Fruit fly (Drosophila melanogaster) whole organism, embryonic: ENCODE measurements around the gene mbc.

ENCODE experiments used
- B-H2 ChIP-seq: fragments of 200-800 bp; sonication (Bioruptor generic); optimal IDR thresholded peaks from 2 replicates; lab custom pipeline; 2018; ENCODE audit warnings: missing biosample characterization, mild to moderate bottlenecking, missing genetic modification characterization
- C15 ChIP-seq: fragments of 200-800 bp; sonication (Bioruptor generic); IDR thresholded peaks from 3 replicates; pipeline ENCODE4 v1.3.6; 2022; ENCODE audit warnings: missing biosample characterization, missing genetic modification characterization
- CG10209 ChIP-seq: fragments of 200-800 bp; sonication (Bioruptor generic); optimal IDR thresholded peaks from 3 replicates; lab custom pipeline; 2017; ENCODE audit warnings: missing biosample characterization, mild to moderate bottlenecking, missing genetic modification characterization, missing genetic modification reagents
- CG1024 ChIP-seq: fragments of 200-800 bp; sonication (Bioruptor generic); IDR thresholded peaks from 2 replicates; pipeline ENCODE4 v1.3.6; 2022; ENCODE audit warnings: missing biosample characterization, missing genetic modification characterization
- CG10267 ChIP-seq: fragments of 200-800 bp; sonication (Bioruptor generic); optimal IDR thresholded peaks from 2 replicates; lab custom pipeline; 2018; ENCODE audit warnings: missing biosample characterization, mild to moderate bottlenecking, missing genetic modification characterization, moderate library complexity
- CG12769 ChIP-seq: fragments of 200-800 bp; sonication (Bioruptor generic); optimal IDR thresholded peaks from 2 replicates; lab custom pipeline; 2019; ENCODE audit warnings: missing biosample characterization, mild to moderate bottlenecking, missing genetic modification characterization, moderate library complexity
- CG13296 ChIP-seq: fragments of 200-800 bp; sonication (Bioruptor generic); optimal IDR thresholded peaks from 3 replicates; lab custom pipeline; 2018; ENCODE audit warnings: missing biosample characterization, mild to moderate bottlenecking, missing genetic modification characterization
- CG14441 ChIP-seq: fragments of 200-800 bp; sonication (Bioruptor generic); IDR thresholded peaks from 2 replicates; pipeline ENCODE4 v1.3.6; 2022; ENCODE audit warnings: missing biosample characterization, missing genetic modification characterization
- CG14667 ChIP-seq: fragments of 200-800 bp; sonication (Bioruptor generic); IDR thresholded peaks from 2 replicates; pipeline ENCODE4 v1.3.6; 2022; ENCODE audit warnings: missing biosample characterization, missing genetic modification characterization
- CG17359 ChIP-seq: fragments of 200-800 bp; sonication (Bioruptor generic); optimal IDR thresholded peaks from 3 replicates; lab custom pipeline; 2018; ENCODE audit warnings: missing biosample characterization, mild to moderate bottlenecking, missing genetic modification characterization, moderate library complexity
- CG17912 ChIP-seq: fragments of 200-800 bp; sonication (Bioruptor generic); optimal IDR thresholded peaks from 2 replicates; lab custom pipeline; 2018; ENCODE audit warnings: missing biosample characterization, mild to moderate bottlenecking, missing genetic modification characterization
- CG18262 ChIP-seq: fragments of 200-800 bp; optimal IDR thresholded peaks from 3 replicates; lab custom pipeline; 2019; ENCODE audit warnings: missing biosample characterization, mild to moderate bottlenecking, missing genetic modification characterization, moderate library complexity
- CG3065 ChIP-seq: fragments of 200-800 bp; sonication (Bioruptor generic); optimal IDR thresholded peaks from 2 replicates; lab custom pipeline; 2016; ENCODE audit warnings: missing biosample characterization, missing genetic modification characterization
- CG4730 ChIP-seq: fragments of 200-800 bp; sonication (Bioruptor generic); IDR thresholded peaks from 2 replicates; pipeline ENCODE4 v1.3.6; 2022; ENCODE audit warnings: missing biosample characterization, missing genetic modification characterization
- CG5245 ChIP-seq: fragments of 200-800 bp; sonication (Bioruptor generic); optimal IDR thresholded peaks from 3 replicates; lab custom pipeline; 2016; ENCODE audit warnings: missing biosample characterization, missing genetic modification characterization
- CG6683 ChIP-seq: fragments of 200-800 bp; sonication (Bioruptor generic); optimal IDR thresholded peaks from 2 replicates; lab custom pipeline; 2017; ENCODE audit warnings: missing biosample characterization, mild to moderate bottlenecking, missing genetic modification characterization, missing genetic modification reagents
- Chrac-16 ChIP-seq: fragments of 200-800 bp; sonication (Bioruptor generic); optimal IDR thresholded peaks from 3 replicates; lab custom pipeline; 2016; ENCODE audit warnings: missing biosample characterization, missing genetic modification characterization
- CrebB ChIP-seq: fragments of 200-800 bp; sonication (Bioruptor generic); optimal IDR thresholded peaks from 3 replicates; lab custom pipeline; 2018; ENCODE audit warnings: missing biosample characterization, mild to moderate bottlenecking, missing genetic modification characterization
- Fer2 ChIP-seq: fragments of 200-800 bp; sonication (Bioruptor generic); optimal IDR thresholded peaks from 2 replicates; lab custom pipeline; 2018; ENCODE audit warnings: missing biosample characterization, mild to moderate bottlenecking, missing genetic modification characterization, moderate library complexity
- Fer3 ChIP-seq: fragments of 200-800 bp; sonication (Bioruptor generic); optimal IDR thresholded peaks from 2 replicates; lab custom pipeline; 2018; ENCODE audit warnings: missing biosample characterization, mild to moderate bottlenecking, missing genetic modification characterization, moderate library complexity
- Hr39 ChIP-seq: fragments of >200 bp; optimal IDR thresholded peaks from 2 replicates; lab custom pipeline; 2017
- Lhr ChIP-seq: fragments of 200-800 bp; sonication (Bioruptor generic); optimal IDR thresholded peaks from 3 replicates; lab custom pipeline; 2017; ENCODE audit warnings: mild to moderate bottlenecking, missing biosample characterization, missing genetic modification reagents, missing genetic modification characterization
- Lim3 ChIP-seq: fragments of 200-800 bp; sonication (Bioruptor generic); IDR thresholded peaks from 2 replicates; pipeline ENCODE4 v1.3.6; 2022; ENCODE audit warnings: missing biosample characterization, missing genetic modification characterization
- Lpt ChIP-seq: fragments of >200 bp; optimal IDR thresholded peaks from 2 replicates; lab custom pipeline; 2018; ENCODE audit warnings: missing biosample characterization, missing genetic modification characterization
- Max ChIP-seq: fragments of 200-800 bp; sonication (Bioruptor generic); optimal IDR thresholded peaks from 2 replicates; lab custom pipeline; 2016; ENCODE audit warnings: missing biosample characterization, mild to moderate bottlenecking, missing genetic modification characterization
- Mrtf ChIP-seq: fragments of 200-800 bp; sonication (Bioruptor generic); IDR thresholded peaks from 3 replicates; pipeline ENCODE4 v1.3.6; 2022; ENCODE audit warnings: missing biosample characterization, missing genetic modification characterization
- NFAT ChIP-seq: fragments of 200-800 bp; sonication (Bioruptor generic); IDR thresholded peaks from 2 replicates; pipeline ENCODE4 v1.3.6; 2022; ENCODE audit warnings: missing biosample characterization, missing genetic modification characterization
- Nf-YC ChIP-seq: fragments of 200-800 bp; optimal IDR thresholded peaks from 3 replicates; lab custom pipeline; 2019; ENCODE audit warnings: missing biosample characterization, mild to moderate bottlenecking, missing genetic modification characterization, moderate library complexity
- Opbp ChIP-seq: fragments of 200-800 bp; sonication (Bioruptor generic); IDR thresholded peaks from 3 replicates; pipeline ENCODE4 v1.3.6; 2022; ENCODE audit warnings: missing biosample characterization, missing genetic modification characterization; ENCODE audit not compliant: partially characterized antibody
- ab ChIP-seq: fragments of 200-800 bp; sonication (Bioruptor generic); optimal IDR thresholded peaks from 2 replicates; lab custom pipeline; 2016; ENCODE audit warnings: missing biosample characterization, missing genetic modification characterization
- amos ChIP-seq: fragments of 200-800 bp; sonication (Bioruptor generic); IDR thresholded peaks from 2 replicates; pipeline ENCODE4 v1.3.6; 2022; ENCODE audit warnings: missing biosample characterization, missing genetic modification characterization; ENCODE audit not compliant: partially characterized antibody
- ase ChIP-seq: fragments of 200-800 bp; sonication (Bioruptor generic); IDR thresholded peaks from 3 replicates; pipeline ENCODE4 v1.3.6; 2022; ENCODE audit warnings: missing biosample characterization, missing genetic modification characterization
- bab2 ChIP-seq: fragments of 200-800 bp; sonication (Bioruptor generic); optimal IDR thresholded peaks from 2 replicates; lab custom pipeline; 2016; ENCODE audit warnings: missing biosample characterization, missing genetic modification characterization
- bbx ChIP-seq: fragments of 200-800 bp; sonication (Bioruptor generic); IDR thresholded peaks from 2 replicates; pipeline ENCODE4 v1.3.6; 2022; ENCODE audit warnings: missing biosample characterization, missing genetic modification characterization; ENCODE audit not compliant: partially characterized antibody
- caup ChIP-seq: fragments of 200-800 bp; sonication (Bioruptor generic); optimal IDR thresholded peaks from 3 replicates; lab custom pipeline; 2017; ENCODE audit warnings: missing biosample characterization, mild to moderate bottlenecking, missing genetic modification characterization, moderate library complexity; ENCODE audit not compliant: severe bottlenecking
- dan ChIP-seq: fragments of 200-800 bp; sonication (Bioruptor generic); IDR thresholded peaks from 2 replicates; pipeline ENCODE4 v1.3.6; 2022; ENCODE audit warnings: missing biosample characterization, missing genetic modification characterization
- dimm ChIP-seq: fragments of 200-800 bp; sonication (Bioruptor generic); IDR thresholded peaks from 2 replicates; pipeline ENCODE4 v1.3.6; 2022; ENCODE audit warnings: missing biosample characterization, missing genetic modification characterization
- dmrt99B ChIP-seq: fragments of 200-800 bp; sonication (Bioruptor generic); optimal IDR thresholded peaks from 2 replicates; lab custom pipeline; 2018; ENCODE audit warnings: missing biosample characterization, mild to moderate bottlenecking, missing genetic modification characterization, moderate library complexity
- exex ChIP-seq: fragments of 200-800 bp; sonication (Bioruptor generic); optimal IDR thresholded peaks from 4 replicates; lab custom pipeline; 2018; ENCODE audit warnings: missing biosample characterization, mild to moderate bottlenecking, missing genetic modification characterization, moderate library complexity
- ken ChIP-seq: fragments of 200-800 bp; sonication (Bioruptor generic); IDR thresholded peaks from 3 replicates; pipeline ENCODE4 v1.3.6; 2022; ENCODE audit warnings: missing biosample characterization, missing genetic modification characterization
- mam ChIP-seq: fragments of 200-800 bp; sonication (Bioruptor generic); optimal IDR thresholded peaks from 3 replicates; lab custom pipeline; 2016; ENCODE audit warnings: missing biosample characterization, missing genetic modification characterization
- nerfin-2 ChIP-seq: fragments of 200-800 bp; sonication (Bioruptor generic); IDR thresholded peaks from 2 replicates; pipeline ENCODE4 v1.3.6; 2022; ENCODE audit warnings: missing biosample characterization, missing genetic modification characterization; ENCODE audit not compliant: partially characterized antibody
- pfk ChIP-seq: fragments of 200-800 bp; sonication (Bioruptor generic); optimal IDR thresholded peaks from 2 replicates; lab custom pipeline; 2018; ENCODE audit warnings: missing biosample characterization, mild to moderate bottlenecking, missing genetic modification characterization, moderate library complexity
- so ChIP-seq: fragments of 200-800 bp; sonication (Bioruptor generic); IDR thresholded peaks from 3 replicates; pipeline ENCODE4 v1.3.6; 2022; ENCODE audit warnings: missing biosample characterization, missing genetic modification characterization
- stc ChIP-seq: fragments of 200-800 bp; sonication (Bioruptor generic); IDR thresholded peaks from 2 replicates; pipeline ENCODE4 v1.3.6; 2022; ENCODE audit warnings: missing biosample characterization, missing genetic modification characterization
- stwl ChIP-seq: fragments of 200-800 bp; sonication (Bioruptor generic); optimal IDR thresholded peaks from 3 replicates; lab custom pipeline; 2018; ENCODE audit warnings: missing biosample characterization, mild to moderate bottlenecking, missing genetic modification characterization, moderate library complexity
- tap ChIP-seq: fragments of 200-800 bp; optimal IDR thresholded peaks from 3 replicates; lab custom pipeline; 2019; ENCODE audit warnings: missing biosample characterization, mild to moderate bottlenecking, missing genetic modification characterization, moderate library complexity
- trem ChIP-seq: fragments of 200-800 bp; optimal IDR thresholded peaks from 3 replicates; lab custom pipeline; 2019; ENCODE audit warnings: missing biosample characterization, mild to moderate bottlenecking, missing genetic modification characterization, moderate library complexity
- unc-4 ChIP-seq: fragments of 200-800 bp; sonication (Bioruptor generic); IDR thresholded peaks from 2 replicates; pipeline ENCODE4 v1.3.6; 2022; ENCODE audit warnings: missing biosample characterization, missing genetic modification characterization; ENCODE audit not compliant: partially characterized antibody
- vnd ChIP-seq: fragments of 200-800 bp; sonication (Bioruptor generic); IDR thresholded peaks from 3 replicates; pipeline ENCODE4 v1.3.6; 2022; ENCODE audit warnings: missing biosample characterization, missing genetic modification characterization; ENCODE audit not compliant: partially characterized antibody

Gene mbc

dm6 chr3R:23767417-23767853, 14.1 kb upstream of the mbc start, which contains the start of the genes CG10214 and CG10375 (continued):
- TF ChIP-seq dan (GFP tag; lab: Robert Waterston, UW): no peak
- peak; percentile 33; the same call in 1 of the 2 replicates for TF ChIP-seq amos (GFP tag; lab: Robert Waterston, UW)
- TF ChIP-seq Nf-YC (tag; lab: Kevin White, UChicago): peak; percentile 53
- peak; percentile 67 for TF ChIP-seq CG17359 (tag; lab: Kevin White, UChicago)
- no peak for TF ChIP-seq bbx (GFP tag; lab: Robert Waterston, UW)
- TF ChIP-seq Lim3 (GFP tag; lab: Robert Waterston, UW): no peak
- peak; percentile 87 for TF ChIP-seq mam (GFP tag; lab: Kevin White, UChicago)
- TF ChIP-seq CG14667 (GFP tag; lab: Robert Waterston, UW): no peak
- TF ChIP-seq ab: peak; percentile 46
- TF ChIP-seq Lhr (GFP tag; lab: Kevin White, UChicago): peak; percentile 53
- no peak for TF ChIP-seq CG12769
- peak; percentile 99 for TF ChIP-seq CG10267 (tag; lab: Kevin White, UChicago)
- 0 out of 2 replicates have a peak, but pooled peaks have one; percentile 21 for TF ChIP-seq stc (GFP tag; lab: Robert Waterston, UW)
- TF ChIP-seq CG13296 (GFP tag; lab: Kevin White, UChicago): peak; percentile 31
- TF ChIP-seq CG5245 (GFP tag; lab: Kevin White, UChicago): peak; percentile 42
- peak; percentile 94 for TF ChIP-seq Max
- peak; percentile 8 for TF ChIP-seq CG17912 (GFP tag; lab: Kevin White, UChicago)
- peak; percentile 70 for TF ChIP-seq caup (GFP tag; lab: Kevin White, UChicago)
- TF ChIP-seq CG18262: peak; percentile 64
- peak; percentile 68 for TF ChIP-seq CG14441 (GFP tag; lab: Robert Waterston, UW)
- TF ChIP-seq Fer2: peak; percentile 32
- TF ChIP-seq tap (tag; lab: Kevin White, UChicago): peak; percentile 58
- TF ChIP-seq Hr39 (lab: Kevin White, UChicago): no peak
- peak; percentile 48 for TF ChIP-seq CG6683 (GFP tag; lab: Kevin White, UChicago)
- TF ChIP-seq unc-4: peak; percentile 58; the same call in 1 of the 2 replicates
- no peak for TF ChIP-seq nerfin-2 (GFP tag; lab: Robert Waterston, UW)
- no peak for TF ChIP-seq so (GFP tag; lab: Robert Waterston, UW)
- TF ChIP-seq dimm (GFP tag; lab: Robert Waterston, UW): no peak
- TF ChIP-seq ase: 0 out of 3 replicates have a peak, but pooled peaks have one; percentile 11
- TF ChIP-seq pfk (GFP tag; lab: Kevin White, UChicago): no peak
- no peak for TF ChIP-seq CG4730
- no peak for TF ChIP-seq Mrtf (GFP tag; lab: Robert Waterston, UW)
- TF ChIP-seq CrebB (tag; lab: Kevin White, UChicago): peak; percentile 61
- TF ChIP-seq NFAT: no peak
- peak; percentile 39 for TF ChIP-seq exex (tag; lab: Kevin White, UChicago)
- peak; percentile 43; the same call in 1 of the 3 replicates for TF ChIP-seq ken (GFP tag; lab: Robert Waterston, UW)
- TF ChIP-seq Fer3: peak; percentile 67
- TF ChIP-seq dmrt99B (tag; lab: Kevin White, UChicago): peak; percentile 46
- peak; percentile 88 for TF ChIP-seq stwl
- TF ChIP-seq B-H2 (GFP tag; lab: Kevin White, UChicago): peak; percentile 53
- peak; percentile 71 for TF ChIP-seq bab2 (GFP tag; lab: Kevin White, UChicago)
- TF ChIP-seq trem: peak; percentile 90
- TF ChIP-seq CG10209: peak; percentile 57
- peak; percentile 54 for TF ChIP-seq CG3065
- TF ChIP-seq CG1024 (GFP tag; lab: Robert Waterston, UW): no peak
- no peak for TF ChIP-seq C15
- no peak for TF ChIP-seq Lpt (GFP tag; lab: Kevin White, UChicago)
- TF ChIP-seq Chrac-16 (GFP tag; lab: Kevin White, UChicago): peak; percentile 70
- TF ChIP-seq Opbp (GFP tag; lab: Robert Waterston, UW): peak; percentile 7; the same call in 1 of the 3 replicates
- TF ChIP-seq vnd (GFP tag; lab: Robert Waterston, UW): no peak
